Fruit fly (Drosophila melanogaster) whole organism, embryonic: Measurements from ENCODE around the gene CG11309.

Experiments used
- CG31388 ChIP-seq: fragments of 200-800 bp; sonication (Bioruptor generic); optimal IDR thresholded peaks from 2 replicates; lab custom pipeline; 2016; ENCODE audit warnings: missing biosample characterization, missing genetic modification characterization
- CG32767 ChIP-seq: fragments of 200-800 bp; sonication (Bioruptor generic); IDR thresholded peaks from 2 replicates; pipeline ENCODE4 v1.3.6; 2022; ENCODE audit warnings: missing biosample characterization, missing genetic modification characterization
- CG9797 ChIP-seq: fragments of 200-800 bp; sonication (Bioruptor generic); optimal IDR thresholded peaks from 3 replicates; lab custom pipeline; 2018; ENCODE audit warnings: missing biosample characterization, mild to moderate bottlenecking, missing genetic modification characterization
- Neu2 ChIP-seq: fragments of 200-800 bp; sonication (Bioruptor generic); optimal IDR thresholded peaks from 3 replicates; lab custom pipeline; 2016; ENCODE audit warnings: missing biosample characterization, missing genetic modification characterization, borderline replicate concordance
- ap ChIP-seq: fragments of 200-800 bp; sonication (Bioruptor generic); IDR thresholded peaks from 2 replicates; pipeline ENCODE4 v1.3.6; 2022; ENCODE audit warnings: missing biosample characterization, missing genetic modification characterization
- cas ChIP-seq: fragments of 200-800 bp; sonication (Bioruptor generic); IDR thresholded peaks from 2 replicates; pipeline ENCODE4 v1.3.6; 2022; ENCODE audit warnings: missing biosample characterization, missing genetic modification characterization
- dpn ChIP-seq, 2 experiments: fragments of 200-800 bp; sonication (Bioruptor generic); optimal IDR thresholded peaks; 3 replicates each; lab custom pipeline; 2016; ENCODE audit warnings: missing biosample characterization in 2 of 2, missing genetic modification characterization in 2 of 2
- eve ChIP-seq, 2 experiments: fragments of >200 bp; optimal IDR thresholded peaks; 2 replicates each; lab custom pipeline; 2017; ENCODE audit warnings: missing biosample characterization in 2 of 2, missing genetic modification characterization in 2 of 2
- jumu ChIP-seq: fragments of 200-800 bp; sonication (Bioruptor generic); optimal IDR thresholded peaks from 3 replicates; lab custom pipeline; 2016; ENCODE audit warnings: missing biosample characterization, missing genetic modification characterization
- phol ChIP-seq: fragments of 200-800 bp; sonication (Bioruptor generic); optimal IDR thresholded peaks from 3 replicates; lab custom pipeline; 2018; ENCODE audit warnings: missing biosample characterization, mild to moderate bottlenecking, missing genetic modification characterization, moderate library complexity
- pum ChIP-seq: fragments of 200-800 bp; sonication (Bioruptor generic); optimal IDR thresholded peaks from 2 replicates; lab custom pipeline; 2016; ENCODE audit warnings: missing biosample characterization, missing genetic modification characterization
- sisA ChIP-seq: fragments of 200-800 bp; sonication (Bioruptor generic); IDR thresholded peaks from 2 replicates; pipeline ENCODE4 v1.3.6; 2022; ENCODE audit warnings: missing biosample characterization, missing genetic modification characterization
- tap ChIP-seq: fragments of 200-800 bp; optimal IDR thresholded peaks from 3 replicates; lab custom pipeline; 2019; ENCODE audit warnings: missing biosample characterization, mild to moderate bottlenecking, missing genetic modification characterization, moderate library complexity

- TF ChIP-seq CG31388 (GFP tag; lab: Kevin White, UChicago) (no peak), eve (GFP tag; optimal IDR thresholded peaks at IDR 0.05; lab: Kevin White, UChicago) (no peak), Neu2 (GFP tag; lab: Kevin White, UChicago) (no peak), CG32767 (no peak), CG9797 (GFP tag; lab: Kevin White, UChicago) (no peak), sisA (GFP tag; lab: Robert Waterston, UW) (no peak), cas (GFP tag; lab: Robert Waterston, UW) (no peak), tap (no peak), dpn (GFP tag; optimal IDR thresholded peaks at IDR 0.05; lab: Kevin White, UChicago) (no peak), phol (no peak), pum (GFP tag; lab: Kevin White, UChicago) (no peak), ap (GFP tag; lab: Robert Waterston, UW) (no peak), jumu (GFP tag; lab: Kevin White, UChicago) (no peak)
Observed at dm6 chr3L:21273504-21273903, 31.0 kb downstream of the CG11309 start.
